Fruit fly (Drosophila melanogaster): Measurements from ENCODE around the gene Tmem214.

- TF ChIP-seq CG33017 (tag; optimal IDR thresholded peaks at IDR 0.05) (no peak), CG14711 (tag; optimal IDR thresholded peaks at IDR 0.05) (no peak), toe (GFP tag; optimal IDR thresholded peaks at IDR 0.05) (no peak), kay (GFP tag; ENCODE audit: borderline replicate concordance) (no peak), cnc (optimal IDR thresholded peaks at IDR 0.05) (no peak), CG1620 (GFP tag; optimal IDR thresholded peaks at IDR 0.05) (no peak), cic (GFP tag; optimal IDR thresholded peaks at IDR 0.05) (no peak), Clk (GFP tag; optimal IDR thresholded peaks at IDR 0.05) (no peak), Hr96 (GFP tag; optimal IDR thresholded peaks at IDR 0.05) (no peak), CG7101 (tag; optimal IDR thresholded peaks at IDR 0.05) (no peak)
Measured at dm6 chr2L:11014671-11015070, 44.6 kb upstream of the Tmem214 start.
